Worm (Caenorhabditis elegans): ENCODE measurements around the gene rsr-2.

- TF ChIP-seq fos-1 (tag; optimal IDR thresholded peaks at IDR 0.05), result no peak
- no peak for TF ChIP-seq lsy-2 (tag; optimal IDR thresholded peaks at IDR 0.05)
Measured at ce11 chrII:12261147-12261821, 36.1 kb downstream of the rsr-2 start.
